Worm (Caenorhabditis elegans) whole organism, late embryonic: Measurements from ENCODE around the gene cwp-4.

ENCODE experiments used
- K02D7.2 ChIP-seq: sonication (generic microtip); optimal IDR thresholded peaks from 2 replicates; lab custom pipeline; 2017; ENCODE audit warnings: mild to moderate bottlenecking, missing genetic modification characterization, missing compliant biosample characterization
- K09A11.1 ChIP-seq: sonication (generic microtip); optimal IDR thresholded peaks from 2 replicates; lab custom pipeline; 2017; ENCODE audit warnings: antibody characterized with exemption, mild to moderate bottlenecking, missing genetic modification characterization, missing compliant biosample characterization; ENCODE audit not compliant: insufficient read depth
- Y22D7AL.16 ChIP-seq: sonication (generic microtip); optimal IDR thresholded peaks from 2 replicates; lab custom pipeline; 2016; ENCODE audit warnings: missing genetic modification characterization, missing compliant biosample characterization
- ahr-1 ChIP-seq: sonication (generic microtip); optimal IDR thresholded peaks from 2 replicates; lab custom pipeline; 2016; ENCODE audit warnings: missing genetic modification characterization, missing compliant biosample characterization
- ama-1 ChIP-seq: fragments of 150-350 bp; optimal IDR thresholded peaks from 2 replicates; lab custom pipeline; 2014
- ceh-19 ChIP-seq: fragments of 200-800 bp; sonication (Bioruptor generic); optimal IDR thresholded peaks from 2 replicates; lab custom pipeline; 2018; ENCODE audit warnings: mild to moderate bottlenecking, missing genetic modification characterization, missing compliant biosample characterization
- ceh-24 ChIP-seq: sonication (generic microtip); optimal IDR thresholded peaks from 2 replicates; lab custom pipeline; 2016; ENCODE audit warnings: mild to moderate bottlenecking, missing genetic modification characterization, missing compliant biosample characterization
- ceh-30 ChIP-seq: fragments of 150-350 bp; optimal IDR thresholded peaks from 2 replicates; lab custom pipeline; 2014; ENCODE audit warnings: missing biosample characterization, missing genetic modification characterization
- ceh-31 ChIP-seq: sonication (generic microtip); optimal IDR thresholded peaks from 2 replicates; lab custom pipeline; 2016; ENCODE audit warnings: missing genetic modification characterization, missing compliant biosample characterization
- ceh-34 ChIP-seq: sonication (generic microtip); optimal IDR thresholded peaks from 2 replicates; lab custom pipeline; 2016; ENCODE audit warnings: mild to moderate bottlenecking, missing genetic modification characterization, missing compliant biosample characterization
- ceh-45 ChIP-seq: fragments of 200-800 bp; sonication (Bioruptor generic); IDR thresholded peaks from 2 replicates; pipeline ENCODE4 v1.3.6; 2022; ENCODE audit warnings: missing genetic modification reagents, missing genetic modification characterization, missing compliant biosample characterization
- ceh-48 ChIP-seq: sonication (generic microtip); optimal IDR thresholded peaks from 2 replicates; lab custom pipeline; 2016; ENCODE audit warnings: missing genetic modification characterization, inconsistent platforms, missing compliant biosample characterization
- ceh-6 ChIP-seq: fragments of 200-800 bp; sonication (Bioruptor generic); optimal IDR thresholded peaks from 2 replicates; lab custom pipeline; 2018; ENCODE audit warnings: mild to moderate bottlenecking, missing genetic modification characterization, missing compliant biosample characterization
- ceh-9 ChIP-seq: sonication (generic microtip); optimal IDR thresholded peaks from 2 replicates; lab custom pipeline; 2016; ENCODE audit warnings: mild to moderate bottlenecking, missing genetic modification characterization, inconsistent platforms, missing compliant biosample characterization
- che-1 ChIP-seq: sonication (generic microtip); optimal IDR thresholded peaks from 2 replicates; lab custom pipeline; 2016; ENCODE audit warnings: mild to moderate bottlenecking, missing genetic modification characterization, missing compliant biosample characterization
- dmd-4 ChIP-seq: sonication (generic microtip); optimal IDR thresholded peaks from 2 replicates; lab custom pipeline; 2016; ENCODE audit warnings: borderline replicate concordance, missing genetic modification characterization, missing compliant biosample characterization
- dve-1 ChIP-seq: sonication (generic microtip); optimal IDR thresholded peaks from 2 replicates; lab custom pipeline; 2017; ENCODE audit warnings: antibody characterized with exemption, mild to moderate bottlenecking, missing genetic modification characterization, missing compliant biosample characterization
- elt-4 ChIP-seq: sonication (generic microtip); optimal IDR thresholded peaks from 2 replicates; lab custom pipeline; 2016; ENCODE audit warnings: missing genetic modification characterization, missing compliant biosample characterization
- fkh-10 ChIP-seq: fragments of 150-350 bp; optimal IDR thresholded peaks from 2 replicates; lab custom pipeline; 2014; ENCODE audit warnings: missing biosample characterization, missing genetic modification reagents, missing genetic modification characterization
- fkh-6 ChIP-seq: sonication (generic microtip); optimal IDR thresholded peaks from 2 replicates; lab custom pipeline; 2016; ENCODE audit warnings: missing genetic modification characterization, missing compliant biosample characterization
- hlh-30 ChIP-seq: sonication (generic microtip); optimal IDR thresholded peaks from 2 replicates; lab custom pipeline; 2017; ENCODE audit warnings: antibody characterized with exemption, missing genetic modification characterization, missing compliant biosample characterization; ENCODE audit not compliant: insufficient read depth
- hlh-6 ChIP-seq: sonication (generic microtip); optimal IDR thresholded peaks from 2 replicates; lab custom pipeline; 2016; ENCODE audit warnings: missing genotype, missing genetic modification characterization, missing compliant biosample characterization
- lim-6 ChIP-seq: sonication (generic microtip); optimal IDR thresholded peaks from 2 replicates; lab custom pipeline; 2016; ENCODE audit warnings: missing genetic modification characterization, missing compliant biosample characterization
- lin-11 ChIP-seq: fragments of 200-800 bp; sonication (Bioruptor generic); optimal IDR thresholded peaks from 2 replicates; lab custom pipeline; 2018; ENCODE audit warnings: mild to moderate bottlenecking, missing genetic modification characterization, missing compliant biosample characterization
- nfya-1 ChIP-seq: sonication (generic microtip); optimal IDR thresholded peaks from 2 replicates; lab custom pipeline; 2017; ENCODE audit warnings: missing genetic modification characterization, mild to moderate bottlenecking, missing compliant biosample characterization, antibody characterized with exemption, moderate library complexity
- nhr-232 ChIP-seq: sonication (generic microtip); optimal IDR thresholded peaks from 2 replicates; lab custom pipeline; 2016; ENCODE audit warnings: missing genetic modification characterization, missing compliant biosample characterization
- npax-4 ChIP-seq: sonication (generic microtip); optimal IDR thresholded peaks from 2 replicates; lab custom pipeline; 2016; ENCODE audit warnings: missing genetic modification characterization, missing compliant biosample characterization
- pag-3 ChIP-seq: sonication (generic microtip); optimal IDR thresholded peaks from 2 replicates; lab custom pipeline; 2016; ENCODE audit warnings: missing compliant biosample characterization, missing genetic modification characterization, borderline replicate concordance
- pax-1 ChIP-seq: fragments of 150-350 bp; optimal IDR thresholded peaks from 2 replicates; lab custom pipeline; 2014; ENCODE audit warnings: missing biosample characterization, missing genetic modification characterization
- pha-4 ChIP-seq: fragments of 150-350 bp; optimal IDR thresholded peaks from 2 replicates; lab custom pipeline; 2018; ENCODE audit warnings: missing biosample characterization, missing genetic modification reagents, missing genetic modification characterization
- ref-2 ChIP-seq: sonication (generic microtip); optimal IDR thresholded peaks from 2 replicates; lab custom pipeline; 2016; ENCODE audit warnings: missing genetic modification characterization, missing compliant biosample characterization
- sdc-2 ChIP-seq: sonication (generic microtip); optimal IDR thresholded peaks from 2 replicates; lab custom pipeline; 2016; ENCODE audit warnings: missing genotype, missing genetic modification characterization, missing compliant biosample characterization
- tbx-2 ChIP-seq: sonication (generic microtip); optimal IDR thresholded peaks from 2 replicates; lab custom pipeline; 2016; ENCODE audit warnings: missing genetic modification characterization, missing compliant biosample characterization
- tbx-7 ChIP-seq: sonication (generic microtip); optimal IDR thresholded peaks from 2 replicates; lab custom pipeline; 2016; ENCODE audit warnings: missing genotype, missing genetic modification characterization, missing compliant biosample characterization
- ttx-3 ChIP-seq: sonication (generic microtip); optimal IDR thresholded peaks from 2 replicates; lab custom pipeline; 2016; ENCODE audit warnings: missing genetic modification reagents, missing genetic modification characterization, missing compliant biosample characterization
- unc-42 ChIP-seq: sonication (generic microtip); optimal IDR thresholded peaks from 2 replicates; lab custom pipeline; 2016; ENCODE audit warnings: missing genotype, missing genetic modification characterization, missing compliant biosample characterization
- unc-55 ChIP-seq: sonication (generic microtip); optimal IDR thresholded peaks from 2 replicates; lab custom pipeline; 2017; ENCODE audit warnings: missing biosample characterization, missing genetic modification reagents, missing genetic modification characterization
- unc-86 ChIP-seq: sonication (generic microtip); optimal IDR thresholded peaks from 2 replicates; lab custom pipeline; 2016; ENCODE audit warnings: missing genetic modification characterization, missing compliant biosample characterization
- ztf-16 ChIP-seq: sonication (generic microtip); optimal IDR thresholded peaks from 2 replicates; lab custom pipeline; 2017; ENCODE audit warnings: missing genetic modification characterization, missing compliant biosample characterization

The cwp-4 gene

DNA sequence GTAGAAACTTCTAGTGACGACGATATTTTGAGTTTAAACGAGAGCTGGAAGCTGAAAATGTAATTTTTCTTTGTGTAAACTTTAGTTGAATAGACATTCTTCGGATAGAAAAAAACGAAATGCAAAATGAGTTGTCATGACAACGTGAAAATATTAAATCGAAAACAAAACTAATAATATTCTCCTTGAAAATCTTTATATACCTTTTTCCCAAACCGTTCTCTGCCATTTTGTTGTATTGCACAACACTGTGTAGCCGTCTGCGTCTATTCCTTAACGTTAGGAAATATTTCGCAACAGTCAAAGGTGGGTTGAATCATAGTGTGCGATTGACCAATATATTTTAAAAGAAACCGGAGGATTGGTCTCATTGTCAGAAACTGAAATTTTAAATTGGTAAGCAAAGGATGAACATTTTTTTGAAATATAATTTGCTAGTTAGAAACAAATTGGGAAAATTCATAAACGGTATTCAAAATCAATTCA, 27.5 kb downstream of the cwp-4 start, which contains the start of gene Y58A7A.3:
Gene Y58A7A.3 (minus strand): TSS at position 51 of the 486 bp plus-strand sequence.
- TF ChIP-seq nfya-1 (peak; percentile 20), ceh-30 (tag; lab: Kevin White, UChicago) (no peak)

ce11 chrV:5084957-5085465, 31.6 kb downstream of the cwp-4 start, which contains the start of gene Y58A7A.4:
Gene Y58A7A.4 (minus strand): TSS chrV:5085007.
- TF ChIP-seq ceh-34 (tag; lab: Kevin White, UChicago) (no peak), dve-1 (tag; lab: Kevin White, UChicago) (no peak), ceh-9 (no peak), fkh-10 (GFP tag; lab: Kevin White, UChicago) (no peak), ref-2 (tag; lab: Kevin White, UChicago) (no peak), ceh-24 (no peak), nhr-232 (no peak), ceh-30 (tag; lab: Kevin White, UChicago) (no peak), dmd-4 (no peak), ttx-3 (tag; lab: Kevin White, UChicago) (no peak), fkh-6 (no peak), ceh-31 (tag; lab: Kevin White, UChicago) (no peak), tbx-7 (tag; lab: Kevin White, UChicago) (no peak), ceh-48 (tag; lab: Kevin White, UChicago) (no peak)

ce11 chrV:5086919-5087404, 33.5 kb downstream of the cwp-4 start, which contains the start of gene Y58A7A.5:
Gene Y58A7A.5 (minus strand): TSS chrV:5086969.
- TF ChIP-seq unc-42 (tag; lab: Kevin White, UChicago) (no peak), pha-4 (no peak), lin-11 (no peak), ceh-6 (GFP tag; lab: Kevin White, UChicago) (no peak), ceh-30 (tag; lab: Kevin White, UChicago) (no peak), lim-6 (no peak), nhr-232 (no peak), ceh-24 (no peak), pax-1 (tag; lab: Kevin White, UChicago) (no peak), ceh-45 (GFP tag; lab: Robert Waterston, UW) (no peak)

- peak; percentile 55 for TF ChIP-seq unc-42 (tag; lab: Kevin White, UChicago)
- no peak for TF ChIP-seq Y22D7AL.16 (tag; lab: Kevin White, UChicago)
- no peak for TF ChIP-seq pag-3
- no peak for TF ChIP-seq unc-86 (tag; lab: Kevin White, UChicago)
- TF ChIP-seq che-1 (tag; lab: Kevin White, UChicago) = no peak
- no peak for TF ChIP-seq sdc-2 (tag; lab: Kevin White, UChicago)
- TF ChIP-seq elt-4 (tag; lab: Kevin White, UChicago) = no peak
- TF ChIP-seq hlh-6 (tag; lab: Kevin White, UChicago) = no peak
Measured at ce11 chrV:5088311-5088710, 34.9 kb downstream of the cwp-4 start.

ce11 chrV:5089497-5090134, 36.2 kb downstream of the cwp-4 start, which contains the start of gene glb-32:
Gene glb-32 (minus strand): TSS chrV:5089547.
- TF ChIP-seq ceh-19 (GFP tag; lab: Kevin White, UChicago) (no peak), hlh-30 (tag; lab: Kevin White, UChicago) (no peak), K09A11.1 (tag; lab: Kevin White, UChicago) (no peak), ama-1 (lab: Kevin White, UChicago) (no peak), ahr-1 (no peak), K02D7.2 (tag; lab: Kevin White, UChicago) (no peak), unc-55 (GFP tag; lab: Kevin White, UChicago) (no peak), tbx-2 (tag; lab: Kevin White, UChicago) (no peak), ztf-16 (tag; lab: Kevin White, UChicago) (no peak), tbx-7 (tag; lab: Kevin White, UChicago) (no peak), ceh-45 (GFP tag; lab: Robert Waterston, UW) (no peak), npax-4 (tag; lab: Kevin White, UChicago) (no peak)
